Worm (Caenorhabditis elegans) whole organism, L4 larva: ENCODE measurements around the gene R144.11.

Experiments
- ama-1 ChIP-seq: fragments of 150-350 bp; optimal IDR thresholded peaks from 2 replicates; lab custom pipeline; 2014; ENCODE audit warnings: inconsistent platforms, mixed read lengths
- nhr-77 ChIP-seq: fragments of 150-350 bp; optimal IDR thresholded peaks from 2 replicates; lab custom pipeline; 2014; ENCODE audit warnings: missing biosample characterization, missing genetic modification characterization

- TF ChIP-seq ama-1 (lab: Kevin White, UChicago) (no peak), nhr-77 (no peak)
Measured at ce11 chrIII:5008730-5009129, at the start of gene R144.11.
